ENCODE assay signal across 3 worm cellular contexts in genomic region chrX:10772165-10772584, ce11.
TF ChIP-seq lines count a peak whose summit lies in the region.

No protein-coding gene starts in this region.

TF ChIP-seq in whole organism, L1 larva, 84 proteins besides CTCF, POLR2A, EP300 and RAD21 (continued from another document and continues in another):
- TF ChIP-seq jun-1 (tag; optimal IDR thresholded peaks at IDR 0.05; lab: Kevin White, UChicago): peak; percentile 44
- TF ChIP-seq pax-3 (tag; optimal IDR thresholded peaks at IDR 0.05; lab: Kevin White, UChicago): no peak
- peak; percentile 95 for TF ChIP-seq nhr-71 (tag; optimal IDR thresholded peaks at IDR 0.05; lab: Kevin White, UChicago)
- TF ChIP-seq nhr-76 (tag; optimal IDR thresholded peaks at IDR 0.05; lab: Kevin White, UChicago): no peak
- no peak for TF ChIP-seq aly-2 (tag; optimal IDR thresholded peaks at IDR 0.05; lab: Kevin White, UChicago)
- peak; percentile 74 for TF ChIP-seq nhr-77 (tag; optimal IDR thresholded peaks at IDR 0.05; lab: Kevin White, UChicago)
- peak; percentile 28 for TF ChIP-seq xbp-1 (tag; optimal IDR thresholded peaks at IDR 0.05; lab: Kevin White, UChicago)
- TF ChIP-seq dpl-1 (GFP tag; optimal IDR thresholded peaks at IDR 0.05; lab: Kevin White, UChicago): peak; percentile 1 to 26 (median 25)
- peak; percentile 55 for TF ChIP-seq ztf-4 (tag; optimal IDR thresholded peaks at IDR 0.05; lab: Kevin White, UChicago)
- peak; percentile 95 for TF ChIP-seq lin-14 (GFP tag; optimal IDR thresholded peaks at IDR 0.05; lab: Kevin White, UChicago)
- peak in 5 of 6 experiments; percentile 36 to 76 (median 66) for TF ChIP-seq elt-3 (tag; optimal IDR thresholded peaks at IDR 0.05; lab: Kevin White, UChicago)
- TF ChIP-seq egl-13 (tag; optimal IDR thresholded peaks at IDR 0.05; lab: Kevin White, UChicago): no peak
- TF ChIP-seq skn-1 (tag; optimal IDR thresholded peaks at IDR 0.05; lab: Kevin White, UChicago): peak; percentile 68
- no peak for TF ChIP-seq C34B4.2 (tag; optimal IDR thresholded peaks at IDR 0.05; lab: Kevin White, UChicago)
- peak; percentile 32 for TF ChIP-seq lin-13 (GFP tag; optimal IDR thresholded peaks at IDR 0.05; lab: Kevin White, UChicago)
- no peak for TF ChIP-seq dsc-1 (tag; optimal IDR thresholded peaks at IDR 0.05; lab: Kevin White, UChicago)
- TF ChIP-seq lin-15B (tag; optimal IDR thresholded peaks at IDR 0.05; lab: Kevin White, UChicago): no peak
- peak; percentile 76 for TF ChIP-seq nhr-90 (tag; optimal IDR thresholded peaks at IDR 0.05; lab: Kevin White, UChicago; ENCODE audit: poor library complexity)
- TF ChIP-seq isw-1 (GFP tag; IDR thresholded peaks at IDR 0.05; lab: Robert Waterston, UW): no peak
- no peak for TF ChIP-seq nhr-11 (tag; optimal IDR thresholded peaks at IDR 0.05; lab: Kevin White, UChicago)
- TF ChIP-seq efl-1 (optimal IDR thresholded peaks at IDR 0.05; lab: Kevin White, UChicago): peak; percentile 30 to 34
- peak in 1 of 2 experiments; percentile 91 for TF ChIP-seq efl-1 (GFP tag; optimal IDR thresholded peaks at IDR 0.05 in 1 of 2; lab: Kevin White, UChicago)
- TF ChIP-seq tbx-2 (tag; optimal IDR thresholded peaks at IDR 0.05; lab: Kevin White, UChicago): peak; percentile 82
- TF ChIP-seq F16B12.6 (tag; optimal IDR thresholded peaks at IDR 0.05; lab: Kevin White, UChicago): no peak
- TF ChIP-seq grh-1 (GFP tag; IDR thresholded peaks at IDR 0.05; lab: Robert Waterston, UW): 0 out of 2 replicates have a peak, but pooled peaks have one; percentile 11
- TF ChIP-seq ceh-88 (GFP tag; IDR thresholded peaks at IDR 0.05; lab: Robert Waterston, UW): peak; percentile 27; the same call in 1 of the 2 replicates
- TF ChIP-seq C04F5.9 (tag; optimal IDR thresholded peaks at IDR 0.05; lab: Kevin White, UChicago): no peak
- peak; percentile 93 for TF ChIP-seq nhr-20 (tag; optimal IDR thresholded peaks at IDR 0.05; lab: Kevin White, UChicago)
- peak; percentile 42 for TF ChIP-seq vab-15 (tag; optimal IDR thresholded peaks at IDR 0.05; lab: Kevin White, UChicago)
- TF ChIP-seq alr-1 (tag; optimal IDR thresholded peaks at IDR 0.05; lab: Kevin White, UChicago; ENCODE audit: borderline replicate concordance): no peak
- TF ChIP-seq ceh-82 (tag; optimal IDR thresholded peaks at IDR 0.05; lab: Kevin White, UChicago): peak in 1 of 3 experiments; percentile 55
- TF ChIP-seq aha-1 (tag; optimal IDR thresholded peaks at IDR 0.05; lab: Kevin White, UChicago): no peak
- TF ChIP-seq hlh-4 (tag; optimal IDR thresholded peaks at IDR 0.05; lab: Kevin White, UChicago): no peak
- peak; percentile 54 for TF ChIP-seq unc-130 (tag; optimal IDR thresholded peaks at IDR 0.05; lab: Kevin White, UChicago)
- no peak for TF ChIP-seq sox-4 (tag; optimal IDR thresholded peaks at IDR 0.05; lab: Kevin White, UChicago)
- no peak for TF ChIP-seq Y116A8C.19 (tag; optimal IDR thresholded peaks at IDR 0.05; lab: Kevin White, UChicago; ENCODE audit: borderline replicate concordance)
- TF ChIP-seq nhr-12 (tag; optimal IDR thresholded peaks at IDR 0.05; lab: Kevin White, UChicago): no peak
- no peak for TF ChIP-seq fkh-8 (tag; optimal IDR thresholded peaks at IDR 0.05; lab: Kevin White, UChicago)
- TF ChIP-seq ets-5 (GFP tag; IDR thresholded peaks at IDR 0.05; lab: Robert Waterston, UW): no peak
- TF ChIP-seq fos-1 (tag; optimal IDR thresholded peaks at IDR 0.05; lab: Kevin White, UChicago): peak; percentile 32
- no peak for TF ChIP-seq ceh-8 (GFP tag; optimal IDR thresholded peaks at IDR 0.05; lab: Kevin White, UChicago)
- TF ChIP-seq nhr-28 (tag; optimal IDR thresholded peaks at IDR 0.05; lab: Kevin White, UChicago): no peak
- no peak for TF ChIP-seq ztf-11 (tag; optimal IDR thresholded peaks at IDR 0.05; lab: Kevin White, UChicago)
- TF ChIP-seq nhr-84 (tag; optimal IDR thresholded peaks at IDR 0.05; lab: Kevin White, UChicago): no peak

TF ChIP-seq in whole organism, L4 larva, 104 proteins besides CTCF, POLR2A, EP300 and RAD21 (continued from another document):
- TF ChIP-seq dmd-9 (GFP tag; IDR thresholded peaks at IDR 0.05; lab: Robert Waterston, UW) (no peak), nhr-111 (GFP tag; optimal IDR thresholded peaks at IDR 0.05; lab: Kevin White, UChicago) (no peak), mdl-1 (tag; optimal IDR thresholded peaks at IDR 0.05; lab: Kevin White, UChicago) (peak in 1 of 2 experiments; percentile 69), ztf-11 (tag; optimal IDR thresholded peaks at IDR 0.05; lab: Kevin White, UChicago) (no peak), R02D3.7 (tag; optimal IDR thresholded peaks at IDR 0.05; lab: Kevin White, UChicago) (no peak), saeg-2 (GFP tag; IDR thresholded peaks at IDR 0.05; lab: Robert Waterston, UW) (no peak), dmd-6 (GFP tag; IDR thresholded peaks at IDR 0.05; lab: Robert Waterston, UW) (peak; percentile 90), jun-1 (tag; optimal IDR thresholded peaks at IDR 0.05; lab: Kevin White, UChicago) (no peak), zag-1 (tag; optimal IDR thresholded peaks at IDR 0.05; lab: Kevin White, UChicago) (no peak), cey-2 (tag; optimal IDR thresholded peaks at IDR 0.05; lab: Kevin White, UChicago; ENCODE audit: borderline replicate concordance, insufficient read depth) (no peak), mep-1 (tag; optimal IDR thresholded peaks at IDR 0.05; lab: Kevin White, UChicago) (peak; percentile 68), ces-1 (GFP tag; optimal IDR thresholded peaks at IDR 0.05; lab: Kevin White, UChicago) (no peak), lin-29 (GFP tag; IDR thresholded peaks at IDR 0.05; lab: Robert Waterston, UW) (no peak), nhr-42 (GFP tag; IDR thresholded peaks at IDR 0.05; lab: Robert Waterston, UW) (no peak), nhr-48 (tag; optimal IDR thresholded peaks at IDR 0.05; lab: Kevin White, UChicago) (peak; percentile 74), unc-62 (GFP tag; optimal IDR thresholded peaks at IDR 0.05 in 1 of 2; lab: Kevin White, UChicago) (peak in 1 of 2 experiments; percentile 99), unc-62 (tag; optimal IDR thresholded peaks at IDR 0.05; lab: Kevin White, UChicago) (no peak), ceh-28 (tag; optimal IDR thresholded peaks at IDR 0.05; lab: Kevin White, UChicago) (peak; percentile 57), nhr-11 (tag; optimal IDR thresholded peaks at IDR 0.05; lab: Kevin White, UChicago) (peak; percentile 74), hlh-30 (tag; optimal IDR thresholded peaks at IDR 0.05; lab: Kevin White, UChicago; ENCODE audit: insufficient read depth) (peak; percentile 90), D1046.2 (GFP tag; IDR thresholded peaks at IDR 0.05; lab: Robert Waterston, UW) (no peak), hmg-1.1 (GFP tag; IDR thresholded peaks at IDR 0.05; lab: Robert Waterston, UW) (peak; percentile 39; the same call in 1 of the 2 replicates), php-3 (GFP tag; IDR thresholded peaks at IDR 0.05; lab: Robert Waterston, UW) (peak; percentile 53), daf-8 (GFP tag; IDR thresholded peaks at IDR 0.05; lab: Robert Waterston, UW) (no peak), F44E2.7 (GFP tag; IDR thresholded peaks at IDR 0.05; lab: Robert Waterston, UW) (no peak), ama-1 (optimal IDR thresholded peaks at IDR 0.05; lab: Kevin White, UChicago) (peak; percentile 12), dve-1 (tag; optimal IDR thresholded peaks at IDR 0.05; lab: Kevin White, UChicago; ENCODE audit: insufficient read depth) (peak; percentile 94), arid-1 (GFP tag; conservative IDR thresholded peaks at IDR 0.05; lab: Robert Waterston, UW) (no peak), ceh-32 (tag; optimal IDR thresholded peaks at IDR 0.05; lab: Kevin White, UChicago; ENCODE audit: poor library complexity) (no peak), nhr-6 (tag; optimal IDR thresholded peaks at IDR 0.05; lab: Kevin White, UChicago) (peak; percentile 55), nhr-41 (GFP tag; IDR thresholded peaks at IDR 0.05; lab: Robert Waterston, UW) (no peak), lsy-2 (tag; optimal IDR thresholded peaks at IDR 0.05; lab: Kevin White, UChicago) (peak; percentile 68 to 70), ZK337.2 (GFP tag; IDR thresholded peaks at IDR 0.05; lab: Robert Waterston, UW) (no peak), hif-1 (tag; optimal IDR thresholded peaks at IDR 0.05; lab: Kevin White, UChicago) (peak in 1 of 2 experiments; percentile 45), spr-1 (tag; optimal IDR thresholded peaks at IDR 0.05; lab: Kevin White, UChicago) (no peak), lim-7 (GFP tag; IDR thresholded peaks at IDR 0.05; lab: Robert Waterston, UW) (no peak), zip-11 (GFP tag; IDR thresholded peaks at IDR 0.05; lab: Robert Waterston, UW) (no peak), mxl-2 (GFP tag; conservative IDR thresholded peaks at IDR 0.05; lab: Robert Waterston, UW) (no peak), lin-1 (GFP tag; IDR thresholded peaks at IDR 0.05; lab: Robert Waterston, UW) (peak; percentile 60; the same call in 1 of the 2 replicates), ceh-62 (tag; optimal IDR thresholded peaks at IDR 0.05; lab: Kevin White, UChicago) (no peak), daf-12 (tag; optimal IDR thresholded peaks at IDR 0.05; lab: Kevin White, UChicago) (no peak), unc-39 (tag; optimal IDR thresholded peaks at IDR 0.05; lab: Kevin White, UChicago) (no peak), nhr-77 (tag; optimal IDR thresholded peaks at IDR 0.05; lab: Kevin White, UChicago) (peak; percentile 90)

TF ChIP-seq in whole organism, young adult, 124 proteins besides CTCF, POLR2A, EP300 and RAD21 (continued from another document):
- 0 out of 2 replicates have a peak, but pooled peaks have one; percentile 10 for TF ChIP-seq attf-3 (GFP tag; conservative IDR thresholded peaks at IDR 0.05; lab: Robert Waterston, UW)
- TF ChIP-seq unc-130 (GFP tag; optimal IDR thresholded peaks at IDR 0.05; lab: Kevin White, UChicago): no peak
- TF ChIP-seq efl-1 (GFP tag; optimal IDR thresholded peaks at IDR 0.05; lab: Kevin White, UChicago): no peak
- no peak for TF ChIP-seq nhr-90 (tag; optimal IDR thresholded peaks at IDR 0.05; lab: Kevin White, UChicago)
- no peak for TF ChIP-seq F52B5.7 (tag; optimal IDR thresholded peaks at IDR 0.05; lab: Kevin White, UChicago)
- no peak for TF ChIP-seq tlf-1 (GFP tag; optimal IDR thresholded peaks at IDR 0.05; lab: Kevin White, UChicago)
- TF ChIP-seq F39B2.1 (GFP tag; IDR thresholded peaks at IDR 0.05; lab: Robert Waterston, UW): no peak
- TF ChIP-seq rec-8 (tag; optimal IDR thresholded peaks at IDR 0.05; lab: Kevin White, UChicago): no peak
- no peak for TF ChIP-seq B0261.1 (tag; optimal IDR thresholded peaks at IDR 0.05; lab: Kevin White, UChicago)
- TF ChIP-seq lsy-27 (tag; optimal IDR thresholded peaks at IDR 0.05; lab: Kevin White, UChicago; ENCODE audit: borderline replicate concordance, insufficient read depth): no peak
- TF ChIP-seq ztf-28 (GFP tag; IDR thresholded peaks at IDR 0.05; lab: Robert Waterston, UW): no peak
- no peak for TF ChIP-seq die-1 (tag; optimal IDR thresholded peaks at IDR 0.05; lab: Kevin White, UChicago)
- TF ChIP-seq ztf-6 (GFP tag; IDR thresholded peaks at IDR 0.05; lab: Robert Waterston, UW): no peak
- TF ChIP-seq ceh-27 (GFP tag; optimal IDR thresholded peaks at IDR 0.05; lab: Kevin White, UChicago): no peak
- TF ChIP-seq Y53G8AR.9 (GFP tag; conservative IDR thresholded peaks at IDR 0.05; lab: Robert Waterston, UW): 0 out of 2 replicates have a peak, but pooled peaks have one; percentile 19
- no peak for TF ChIP-seq C17E4.6 (GFP tag; IDR thresholded peaks at IDR 0.05; lab: Robert Waterston, UW)
- TF ChIP-seq ztf-26 (tag; optimal IDR thresholded peaks at IDR 0.05; lab: Kevin White, UChicago): no peak
- no peak for TF ChIP-seq ceh-100 (GFP tag; IDR thresholded peaks at IDR 0.05; lab: Robert Waterston, UW)
- no peak for TF ChIP-seq pbrm-1 (GFP tag; IDR thresholded peaks at IDR 0.05; lab: Robert Waterston, UW)
- TF ChIP-seq xnd-1 (tag; optimal IDR thresholded peaks at IDR 0.05; lab: Kevin White, UChicago): no peak
- TF ChIP-seq hmg-1.2 (GFP tag; IDR thresholded peaks at IDR 0.05; lab: Robert Waterston, UW): peak; percentile 30; the same call in 1 of the 2 replicates
- TF ChIP-seq ceh-58 (GFP tag; IDR thresholded peaks at IDR 0.05; lab: Robert Waterston, UW): no peak
- no peak for TF ChIP-seq ceh-40 (GFP tag; IDR thresholded peaks at IDR 0.05; lab: Robert Waterston, UW)
- TF ChIP-seq hlh-26 (GFP tag; conservative IDR thresholded peaks at IDR 0.05; lab: Robert Waterston, UW): no peak
- no peak for TF ChIP-seq cebp-2 (GFP tag; IDR thresholded peaks at IDR 0.05; lab: Robert Waterston, UW)
- no peak for TF ChIP-seq aptf-3 (GFP tag; IDR thresholded peaks at IDR 0.05; lab: Robert Waterston, UW)
- no peak for TF ChIP-seq F57C9.4 (tag; optimal IDR thresholded peaks at IDR 0.05; lab: Kevin White, UChicago)
- peak; percentile 29 for TF ChIP-seq gei-17 (GFP tag; optimal IDR thresholded peaks at IDR 0.05; lab: Kevin White, UChicago)
- TF ChIP-seq hrde-1 (tag; optimal IDR thresholded peaks at IDR 0.05; lab: Kevin White, UChicago; ENCODE audit: borderline replicate concordance): no peak
- no peak for TF ChIP-seq ccch-3 (GFP tag; optimal IDR thresholded peaks at IDR 0.05; lab: Kevin White, UChicago)
- peak in 1 of 3 experiments; percentile 35 for TF ChIP-seq lin-35 (GFP tag; optimal IDR thresholded peaks at IDR 0.05; lab: Kevin White, UChicago)
- 0 out of 2 replicates have a peak, but pooled peaks have one; percentile 44 for TF ChIP-seq lin-26 (GFP tag; IDR thresholded peaks at IDR 0.05; lab: Robert Waterston, UW)
- TF ChIP-seq bed-2 (GFP tag; IDR thresholded peaks at IDR 0.05; lab: Robert Waterston, UW): no peak
- no peak for TF ChIP-seq ceh-91 (GFP tag; IDR thresholded peaks at IDR 0.05; lab: Robert Waterston, UW)
- TF ChIP-seq tbp1 (GFP tag; optimal IDR thresholded peaks at IDR 0.05; lab: Kevin White, UChicago): peak; percentile 28
- 0 out of 2 replicates have a peak, but pooled peaks have one; percentile 34 for TF ChIP-seq lir-1 (GFP tag; conservative IDR thresholded peaks at IDR 0.05; lab: Robert Waterston, UW)
- peak; percentile 56 for TF ChIP-seq dox-1 (GFP tag; IDR thresholded peaks at IDR 0.05; lab: Robert Waterston, UW)
- peak; percentile 34; the same call in 1 of the 2 replicates for TF ChIP-seq K11D2.4 (GFP tag; IDR thresholded peaks at IDR 0.05; lab: Robert Waterston, UW)
- TF ChIP-seq snpc-1.3 (tag; optimal IDR thresholded peaks at IDR 0.05; lab: Kevin White, UChicago; ENCODE audit: insufficient read depth): no peak
- no peak for TF ChIP-seq ceh-79 (tag; optimal IDR thresholded peaks at IDR 0.05; lab: Kevin White, UChicago)
- no peak for TF ChIP-seq zim-3 (tag; optimal IDR thresholded peaks at IDR 0.05; lab: Kevin White, UChicago)
- TF ChIP-seq F49E8.2 (tag; optimal IDR thresholded peaks at IDR 0.05; lab: Kevin White, UChicago; ENCODE audit: insufficient read depth): no peak
- TF ChIP-seq attf-5 (GFP tag; optimal IDR thresholded peaks at IDR 0.05; lab: Kevin White, UChicago): peak; percentile 62
- no peak for TF ChIP-seq ZK185.1 (tag; optimal IDR thresholded peaks at IDR 0.05; lab: Kevin White, UChicago; ENCODE audit: poor library complexity, severe bottlenecking)
- no peak for TF ChIP-seq hmg-20 (GFP tag; IDR thresholded peaks at IDR 0.05; lab: Robert Waterston, UW)
- peak; percentile 29; the same call in 1 of the 2 replicates for TF ChIP-seq rcor-1 (GFP tag; IDR thresholded peaks at IDR 0.05; lab: Robert Waterston, UW)
- peak; percentile 35 for TF ChIP-seq sptf-2 (GFP tag; optimal IDR thresholded peaks at IDR 0.05; lab: Kevin White, UChicago)
- TF ChIP-seq dpff-1 (tag; optimal IDR thresholded peaks at IDR 0.05; lab: Kevin White, UChicago): no peak
